Fruit fly (Drosophila melanogaster): ENCODE results near the gene RpS10b.

dm6 chrX:19637002-19637420 is 39.2 kb downstream of the RpS10b start:
- no peak for TF ChIP-seq psq (optimal IDR thresholded peaks at IDR 0.05)
- no peak for TF ChIP-seq Sin3A (optimal IDR thresholded peaks at IDR 0.05)
- no peak for TF ChIP-seq h (optimal IDR thresholded peaks at IDR 0.05)
- TF ChIP-seq insv (optimal IDR thresholded peaks at IDR 0.05) = no peak

All from Kc167 (cell line).